Fruit fly (Drosophila melanogaster) whole organism, embryonic: ENCODE results near the gene scyl.
A peak's percentile ranks its signal among the peaks of the same experiment; 100 is the strongest.

ENCODE experiments used
- Ada2b ChIP-seq: fragments of 200-800 bp; sonication (Bioruptor generic); IDR thresholded peaks from 2 replicates; pipeline ENCODE4 v1.3.6; 2022; ENCODE audit warnings: missing biosample characterization, missing genetic modification characterization
- Atf-2 ChIP-seq: fragments of 200-800 bp; sonication (Bioruptor generic); optimal IDR thresholded peaks from 2 replicates; lab custom pipeline; 2016; ENCODE audit warnings: missing biosample characterization, missing genetic modification characterization
- Bdp1 ChIP-seq: fragments of 200-800 bp; sonication (Bioruptor generic); optimal IDR thresholded peaks from 3 replicates; lab custom pipeline; 2016; ENCODE audit warnings: missing biosample characterization, missing genetic modification characterization
- CG12104 ChIP-seq: fragments of 200-800 bp; sonication (Bioruptor generic); optimal IDR thresholded peaks from 3 replicates; lab custom pipeline; 2016; ENCODE audit warnings: missing biosample characterization, missing genetic modification characterization
- CG12391 ChIP-seq: fragments of 200-800 bp; sonication (Bioruptor generic); optimal IDR thresholded peaks from 3 replicates; lab custom pipeline; 2018; ENCODE audit warnings: missing biosample characterization, mild to moderate bottlenecking, missing genetic modification characterization, moderate library complexity
- CG12744 ChIP-seq: fragments of 200-800 bp; sonication (Bioruptor generic); optimal IDR thresholded peaks from 2 replicates; lab custom pipeline; 2016; ENCODE audit warnings: missing biosample characterization, missing genetic modification characterization
- CG13123 ChIP-seq: fragments of 200-800 bp; sonication (Bioruptor generic); optimal IDR thresholded peaks from 2 replicates; lab custom pipeline; 2016; ENCODE audit warnings: missing biosample characterization, missing genetic modification characterization
- CG13624 ChIP-seq: fragments of 200-800 bp; sonication (Bioruptor generic); optimal IDR thresholded peaks from 2 replicates; lab custom pipeline; 2016; ENCODE audit warnings: missing biosample characterization, missing genetic modification characterization
- CG14710 ChIP-seq: fragments of 200-800 bp; sonication (Bioruptor generic); optimal IDR thresholded peaks from 3 replicates; lab custom pipeline; 2019; ENCODE audit warnings: missing biosample characterization, mild to moderate bottlenecking, missing genetic modification characterization, moderate library complexity
- CG15073 ChIP-seq: fragments of 200-800 bp; sonication (Bioruptor generic); optimal IDR thresholded peaks from 2 replicates; lab custom pipeline; 2016; ENCODE audit warnings: missing biosample characterization, missing genetic modification characterization
- CG15269 ChIP-seq: fragments of 200-800 bp; sonication (Bioruptor generic); optimal IDR thresholded peaks from 2 replicates; lab custom pipeline; 2018; ENCODE audit warnings: missing biosample characterization, mild to moderate bottlenecking, missing genetic modification characterization, moderate library complexity
- CG1792 ChIP-seq: fragments of 200-800 bp; sonication (Bioruptor generic); optimal IDR thresholded peaks from 2 replicates; lab custom pipeline; 2016; ENCODE audit warnings: missing biosample characterization, missing genetic modification characterization
- CG18599 ChIP-seq: fragments of 200-800 bp; sonication (Bioruptor generic); optimal IDR thresholded peaks from 3 replicates; lab custom pipeline; 2017; ENCODE audit warnings: missing biosample characterization, missing genetic modification characterization, mild to moderate bottlenecking, moderate library complexity, missing genetic modification reagents
- CG18619 ChIP-seq: fragments of 200-800 bp; sonication (Bioruptor generic); optimal IDR thresholded peaks from 3 replicates; lab custom pipeline; 2017; ENCODE audit warnings: missing biosample characterization, mild to moderate bottlenecking, missing genetic modification characterization
- CG3065 ChIP-seq: fragments of 200-800 bp; sonication (Bioruptor generic); optimal IDR thresholded peaks from 2 replicates; lab custom pipeline; 2016; ENCODE audit warnings: missing biosample characterization, missing genetic modification characterization
- CG34422 ChIP-seq: fragments of 200-800 bp; sonication (Bioruptor generic); IDR thresholded peaks from 3 replicates; pipeline ENCODE4 v1.3.6; 2022; ENCODE audit warnings: missing biosample characterization, missing genetic modification characterization
- CG4360 ChIP-seq: fragments of 200-800 bp; sonication (Bioruptor generic); IDR thresholded peaks from 2 replicates; pipeline ENCODE4 v1.3.6; 2022; ENCODE audit warnings: missing biosample characterization, missing genetic modification characterization
- CG4820 ChIP-seq: fragments of 200-800 bp; sonication (Bioruptor generic); optimal IDR thresholded peaks from 3 replicates; lab custom pipeline; 2016; ENCODE audit warnings: missing biosample characterization, missing genetic modification characterization
- CG9932 ChIP-seq: fragments of 200-800 bp; sonication (Bioruptor generic); IDR thresholded peaks from 2 replicates; pipeline ENCODE4 v1.3.6; 2022; ENCODE audit warnings: missing biosample characterization, missing genetic modification characterization
- D ChIP-seq, 2 experiments: fragments of 200-800 bp in 1 of 2; fragments of >200 bp in 1 of 2; sonication (Bioruptor generic) in 1 of 2; optimal IDR thresholded peaks; 2 replicates in 1 of 2; 3 replicates in 1 of 2; lab custom pipeline; 2017; ENCODE audit warnings: mild to moderate bottlenecking in 1 of 2, missing biosample characterization in 1 of 2, missing genetic modification characterization in 1 of 2, missing genetic modification reagents in 1 of 2
- Dip3 ChIP-seq: fragments of 200-800 bp; sonication (Bioruptor generic); optimal IDR thresholded peaks from 3 replicates; lab custom pipeline; 2016; ENCODE audit warnings: missing biosample characterization, missing genetic modification characterization
- Eip74EF ChIP-seq, 2 experiments: fragments of 200-800 bp in 1 of 2; fragments of >200 bp in 1 of 2; sonication (Bioruptor generic) in 1 of 2; optimal IDR thresholded peaks; 2 replicates each; lab custom pipeline; 2017 to 2019; ENCODE audit warnings: missing biosample characterization in 2 of 2, missing genetic modification characterization in 2 of 2, mild to moderate bottlenecking in 1 of 2, moderate library complexity in 1 of 2
- Gug ChIP-seq: fragments of 200-800 bp; sonication (Bioruptor generic); IDR thresholded peaks from 4 replicates; pipeline ENCODE4 v1.3.6; 2022; ENCODE audit warnings: missing biosample characterization, missing genetic modification characterization
- MTF-1 ChIP-seq: fragments of 200-800 bp; sonication (Bioruptor generic); optimal IDR thresholded peaks from 2 replicates; lab custom pipeline; 2018; ENCODE audit warnings: missing biosample characterization, mild to moderate bottlenecking, missing genetic modification characterization, borderline replicate concordance
- Max ChIP-seq: fragments of 200-800 bp; sonication (Bioruptor generic); optimal IDR thresholded peaks from 2 replicates; lab custom pipeline; 2016; ENCODE audit warnings: missing biosample characterization, mild to moderate bottlenecking, missing genetic modification characterization
- Med ChIP-seq: fragments of 200-800 bp; sonication (Bioruptor generic); peaks from one replicate; lab custom pipeline; 2016; ENCODE audit warnings: missing biosample characterization, missing genetic modification characterization, mild to moderate bottlenecking, inconsistent platforms, moderate library complexity
- Mes4 ChIP-seq: fragments of 200-800 bp; sonication (Bioruptor generic); optimal IDR thresholded peaks from 2 replicates; lab custom pipeline; 2016; ENCODE audit warnings: missing biosample characterization, missing genetic modification characterization
- Nf-YA ChIP-seq: fragments of 200-800 bp; sonication (Bioruptor generic); IDR thresholded peaks from 2 replicates; pipeline ENCODE4 v1.3.6; 2022; ENCODE audit warnings: missing biosample characterization, missing genetic modification characterization
- Oaz ChIP-seq: fragments of 200-800 bp; sonication (Bioruptor generic); IDR thresholded peaks from 2 replicates; pipeline ENCODE4 v1.3.6; 2022; ENCODE audit warnings: missing biosample characterization, missing genetic modification characterization
- Ravus ChIP-seq: fragments of 200-800 bp; sonication (Bioruptor generic); IDR thresholded peaks from 2 replicates; pipeline ENCODE4 v1.3.6; 2022; ENCODE audit warnings: missing biosample characterization, missing genetic modification characterization
- TFAM ChIP-seq: fragments of 200-800 bp; sonication (Bioruptor generic); optimal IDR thresholded peaks from 2 replicates; lab custom pipeline; 2017; ENCODE audit warnings: missing biosample characterization, missing genetic modification characterization, inconsistent platforms
- bbx ChIP-seq: fragments of 200-800 bp; sonication (Bioruptor generic); IDR thresholded peaks from 2 replicates; pipeline ENCODE4 v1.3.6; 2022; ENCODE audit warnings: missing biosample characterization, missing genetic modification characterization; ENCODE audit not compliant: partially characterized antibody
- cad ChIP-seq: fragments of >200 bp; optimal IDR thresholded peaks from 2 replicates; lab custom pipeline; 2017; ENCODE audit warnings: missing biosample characterization, missing genetic modification characterization
- eyg ChIP-seq: fragments of 200-800 bp; sonication (Bioruptor generic); optimal IDR thresholded peaks from 3 replicates; lab custom pipeline; 2016; ENCODE audit warnings: missing biosample characterization, missing genetic modification characterization
- grn ChIP-seq: fragments of 200-800 bp; sonication (Bioruptor generic); optimal IDR thresholded peaks from 3 replicates; lab custom pipeline; 2017; ENCODE audit warnings: missing biosample characterization, missing genetic modification characterization
- inv ChIP-seq: fragments of 200-800 bp; sonication (Bioruptor generic); IDR thresholded peaks from 2 replicates; pipeline ENCODE4 v1.3.6; 2022; ENCODE audit warnings: missing biosample characterization, missing genetic modification characterization; ENCODE audit not compliant: partially characterized antibody
- jigr1 ChIP-seq: fragments of 200-800 bp; sonication (Bioruptor generic); IDR thresholded peaks from 3 replicates; pipeline ENCODE4 v1.3.6; 2022; ENCODE audit warnings: missing biosample characterization, missing genetic modification characterization
- jing ChIP-seq: fragments of 200-800 bp; sonication (Bioruptor generic); optimal IDR thresholded peaks from 2 replicates; lab custom pipeline; 2018; ENCODE audit warnings: missing biosample characterization, mild to moderate bottlenecking, missing genetic modification characterization
- mirr ChIP-seq: fragments of 200-800 bp; sonication (Bioruptor generic); optimal IDR thresholded peaks from 3 replicates; lab custom pipeline; 2018; ENCODE audit warnings: missing biosample characterization, mild to moderate bottlenecking, missing genetic modification characterization
- nmo ChIP-seq: fragments of 200-800 bp; sonication (Bioruptor generic); optimal IDR thresholded peaks from 2 replicates; lab custom pipeline; 2018; ENCODE audit warnings: missing biosample characterization, mild to moderate bottlenecking, missing genetic modification characterization, moderate library complexity
- schlank ChIP-seq: fragments of 200-800 bp; sonication (Bioruptor generic); optimal IDR thresholded peaks from 2 replicates; lab custom pipeline; 2018; ENCODE audit warnings: missing biosample characterization, mild to moderate bottlenecking, missing genetic modification characterization
- sens ChIP-seq: fragments of 200-800 bp; sonication (Bioruptor generic); peaks from one replicate; lab custom pipeline; 2016; ENCODE audit warnings: missing biosample characterization, missing genetic modification characterization
- sim ChIP-seq: fragments of 200-800 bp; sonication (Bioruptor generic); IDR thresholded peaks from 2 replicates; pipeline ENCODE4 v1.3.6; 2022; ENCODE audit warnings: missing biosample characterization, missing genetic modification characterization
- sima ChIP-seq: fragments of 200-800 bp; sonication (Bioruptor generic); optimal IDR thresholded peaks from 2 replicates; lab custom pipeline; 2016; ENCODE audit warnings: missing biosample characterization, missing genetic modification characterization
- ssp ChIP-seq: fragments of 200-800 bp; sonication (Bioruptor generic); IDR thresholded peaks from 2 replicates; pipeline ENCODE4 v1.3.6; 2022; ENCODE audit warnings: missing biosample characterization, missing genetic modification characterization
- unc-4 ChIP-seq: fragments of 200-800 bp; sonication (Bioruptor generic); IDR thresholded peaks from 2 replicates; pipeline ENCODE4 v1.3.6; 2022; ENCODE audit warnings: missing biosample characterization, missing genetic modification characterization; ENCODE audit not compliant: partially characterized antibody
- wek ChIP-seq: fragments of 200-800 bp; sonication (Bioruptor generic); optimal IDR thresholded peaks from 3 replicates; lab custom pipeline; 2018; ENCODE audit warnings: missing biosample characterization, mild to moderate bottlenecking, missing genetic modification characterization, moderate library complexity
- z ChIP-seq: fragments of 200-800 bp; sonication (Bioruptor generic); IDR thresholded peaks from 3 replicates; pipeline ENCODE4 v1.3.6; 2022; ENCODE audit warnings: missing biosample characterization, missing genetic modification characterization
- zfh1 ChIP-seq: fragments of 200-800 bp; sonication (Bioruptor generic); IDR thresholded peaks from 3 replicates; pipeline ENCODE4 v1.3.6; 2022; ENCODE audit warnings: missing biosample characterization, missing genetic modification characterization

scyl gene

dm6 chr3L:11251721-11252423 is at the start of gene scyl (continued):
- TF ChIP-seq CG14710 (no peak), D (optimal IDR thresholded peaks at IDR 0.05; lab: Kevin White, UChicago) (no peak), D (GFP tag; optimal IDR thresholded peaks at IDR 0.05; lab: Kevin White, UChicago) (peak; percentile 43), CG18619 (peak; percentile 56), CG18599 (GFP tag; lab: Kevin White, UChicago) (peak; percentile 65), CG15269 (peak; percentile 53), ssp (no peak), CG9932 (GFP tag; lab: Robert Waterston, UW) (peak; percentile 53), Ada2b (GFP tag; lab: Robert Waterston, UW) (0 out of 2 replicates have a peak, but pooled peaks have one; percentile 27), Ravus (GFP tag; lab: Robert Waterston, UW) (no peak; the same call in 1 of the 2 replicates), CG12391 (peak; percentile 28), unc-4 (GFP tag; lab: Robert Waterston, UW) (no peak), nmo (GFP tag; lab: Kevin White, UChicago) (peak; percentile 13), CG4820 (GFP tag; lab: Kevin White, UChicago) (no peak), Bdp1 (peak; percentile 49), sima (no peak), Nf-YA (GFP tag; lab: Robert Waterston, UW) (peak; percentile 33; the same call in 1 of the 2 replicates), schlank (tag; lab: Kevin White, UChicago) (peak; percentile 41), Oaz (no peak), Dip3 (GFP tag; lab: Kevin White, UChicago) (peak; percentile 15), sens (GFP tag; lab: Kevin White, UChicago) (peak; percentile 87), Max (GFP tag; lab: Kevin White, UChicago) (peak; percentile 15), sim (GFP tag; lab: Robert Waterston, UW) (0 out of 2 replicates have a peak, but pooled peaks have one; percentile 38), Eip74EF (GFP tag; optimal IDR thresholded peaks at IDR 0.05; lab: Kevin White, UChicago) (peak in 1 of 2 experiments; percentile 62), CG12104 (GFP tag; lab: Kevin White, UChicago) (no peak), CG34422 (GFP tag; lab: Robert Waterston, UW) (peak; percentile 92; the same call in 2 of the 3 replicates), wek (GFP tag; lab: Kevin White, UChicago) (peak; percentile 56), CG1792 (GFP tag; lab: Kevin White, UChicago) (peak; percentile 49), mirr (GFP tag; lab: Kevin White, UChicago) (peak; percentile 57), inv (GFP tag; lab: Robert Waterston, UW) (0 out of 2 replicates have a peak, but pooled peaks have one; percentile 43), Med (peak; percentile 98), bbx (GFP tag; lab: Robert Waterston, UW) (peak; percentile 79), eyg (GFP tag; lab: Kevin White, UChicago) (peak; percentile 41), CG13123 (GFP tag; lab: Kevin White, UChicago) (peak; percentile 23), z (GFP tag; lab: Robert Waterston, UW) (peak; percentile 97), cad (GFP tag; lab: Kevin White, UChicago) (peak; percentile 68), TFAM (GFP tag; lab: Kevin White, UChicago) (no peak), jigr1 (GFP tag; lab: Robert Waterston, UW) (no peak), jing (GFP tag; lab: Kevin White, UChicago) (no peak), Gug (peak; percentile 57; the same call in 2 of the 4 replicates), MTF-1 (GFP tag; lab: Kevin White, UChicago) (peak; percentile 83), CG4360 (peak; percentile 97), CG13624 (GFP tag; lab: Kevin White, UChicago) (peak; percentile 59), grn (GFP tag; lab: Kevin White, UChicago) (no peak), CG15073 (GFP tag; lab: Kevin White, UChicago) (no peak), Mes4 (peak; percentile 22), CG12744 (GFP tag; lab: Kevin White, UChicago) (peak; percentile 49), Atf-2 (GFP tag; lab: Kevin White, UChicago) (peak; percentile 37), zfh1 (peak; percentile 78), CG3065 (GFP tag; lab: Kevin White, UChicago) (no peak)
